Fruit fly (Drosophila melanogaster): ENCODE data around the gene CG8851.
A peak's percentile ranks its signal among the peaks of the same experiment; 100 is the strongest.

DNA sequence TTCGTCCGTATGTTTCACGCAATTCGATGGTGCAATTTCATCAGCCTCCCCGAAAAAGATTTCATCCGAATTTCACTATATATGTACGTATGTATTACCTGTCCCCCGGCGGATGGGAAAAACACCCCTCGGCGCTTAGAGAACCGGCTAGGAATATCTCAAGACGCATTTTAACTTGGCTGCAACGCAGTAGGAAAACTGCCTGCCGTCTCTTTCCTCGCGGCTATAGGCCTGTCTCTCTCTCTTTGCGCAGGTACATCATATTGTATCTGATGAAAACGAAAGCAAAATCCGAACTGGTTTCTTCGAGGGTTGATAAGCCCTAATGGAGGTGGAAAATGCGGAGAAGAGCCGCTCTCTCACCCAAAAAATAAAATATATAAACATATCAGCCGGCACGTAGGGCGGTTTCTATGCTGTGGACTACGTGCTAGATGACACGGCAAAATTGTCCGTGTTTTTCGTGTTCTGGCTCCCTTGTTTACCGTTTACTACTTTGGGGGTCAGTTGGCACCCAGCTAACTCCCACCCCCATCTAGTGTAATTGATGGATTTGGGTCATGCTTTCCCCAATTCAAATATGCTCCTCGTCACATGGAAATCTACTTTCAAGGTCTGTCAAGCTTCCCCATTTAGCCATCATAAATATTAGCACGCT, 42.9 kb upstream of the CG8851 start:
- no peak for TF ChIP-seq CG34367 (tag; optimal IDR thresholded peaks at IDR 0.05)
- no peak for TF ChIP-seq D1 (tag; optimal IDR thresholded peaks at IDR 0.05)
- no peak for TF ChIP-seq CG14655 (GFP tag; optimal IDR thresholded peaks at IDR 0.05)
- TF ChIP-seq CG4496 (GFP tag; IDR thresholded peaks at IDR 0.05) = 0 out of 3 replicates have a peak, but pooled peaks have one; percentile 6
- TF ChIP-seq CG10348 (GFP tag; IDR thresholded peaks at IDR 0.05) = no peak
- no peak for TF ChIP-seq EcR (GFP tag; optimal IDR thresholded peaks at IDR 0.05)
- no peak for TF ChIP-seq Pif1B (GFP tag; optimal IDR thresholded peaks at IDR 0.05)

Measured in whole organism, pupa.